Worm (Caenorhabditis elegans) whole organism, early embryonic: ENCODE data around the gene F40H3.1.

Source experiments
- B0310.2 ChIP-seq: sonication (generic microtip); optimal IDR thresholded peaks from 2 replicates; lab custom pipeline; 2016; ENCODE audit warnings: mild to moderate bottlenecking, missing genetic modification characterization, missing compliant biosample characterization
- F13C5.2 ChIP-seq: sonication (generic microtip); optimal IDR thresholded peaks from 2 replicates; lab custom pipeline; 2017; ENCODE audit warnings: mild to moderate bottlenecking, missing genetic modification characterization, inconsistent platforms, missing compliant biosample characterization
- aly-1 ChIP-seq: sonication (generic microtip); optimal IDR thresholded peaks from 2 replicates; lab custom pipeline; 2016; ENCODE audit warnings: missing genetic modification characterization, missing compliant biosample characterization
- ama-1 ChIP-seq: fragments of 150-350 bp; optimal IDR thresholded peaks from 2 replicates; lab custom pipeline; 2014
- ceh-13 ChIP-seq: fragments of 200-800 bp; sonication (Bioruptor generic); optimal IDR thresholded peaks from 2 replicates; lab custom pipeline; 2018; ENCODE audit warnings: mild to moderate bottlenecking, missing genetic modification characterization, missing compliant biosample characterization
- ceh-36 ChIP-seq: sonication (generic microtip); optimal IDR thresholded peaks from 2 replicates; lab custom pipeline; 2016; ENCODE audit warnings: missing genetic modification characterization, inconsistent platforms, missing compliant biosample characterization
- flt-1 ChIP-seq: fragments of 200-800 bp; sonication (Bioruptor generic); IDR thresholded peaks from 2 replicates; pipeline ENCODE4 v1.3.6; 2022; ENCODE audit warnings: missing genetic modification characterization, missing compliant biosample characterization
- hmbx-1 ChIP-seq: sonication (generic microtip); optimal IDR thresholded peaks from 2 replicates; lab custom pipeline; 2016; ENCODE audit warnings: mild to moderate bottlenecking, missing genetic modification characterization, missing compliant biosample characterization
- hmg-4 ChIP-seq: fragments of 200-800 bp; sonication (Bioruptor generic); optimal IDR thresholded peaks from 2 replicates; lab custom pipeline; 2018; ENCODE audit warnings: mild to moderate bottlenecking, missing genetic modification characterization, missing compliant biosample characterization
- hnd-1 ChIP-seq: sonication (generic microtip); optimal IDR thresholded peaks from 2 replicates; lab custom pipeline; 2016; ENCODE audit warnings: missing genetic modification characterization, missing compliant biosample characterization
- pes-1 ChIP-seq: fragments of 200-800 bp; sonication (Bioruptor generic); IDR thresholded peaks from 2 replicates; pipeline ENCODE4 v1.3.6; 2022; ENCODE audit warnings: missing genetic modification reagents, missing genetic modification characterization, missing compliant biosample characterization
- tbx-11 ChIP-seq: fragments of 200-800 bp; sonication (Bioruptor generic); IDR thresholded peaks from 2 replicates; pipeline ENCODE4 v1.3.6; 2022; ENCODE audit warnings: missing genetic modification characterization, missing compliant biosample characterization
- tbx-37 ChIP-seq: fragments of 200-800 bp; sonication (Bioruptor generic); conservative IDR thresholded peaks from 2 replicates; pipeline ENCODE4 v1.3.6; 2022; ENCODE audit warnings: missing genetic modification reagents, missing genetic modification characterization, missing compliant biosample characterization

- TF ChIP-seq ama-1 (lab: Kevin White, UChicago) (no peak), flt-1 (GFP tag; lab: Robert Waterston, UW) (no peak), F13C5.2 (tag; lab: Kevin White, UChicago) (no peak), ceh-36 (no peak), tbx-11 (GFP tag; lab: Robert Waterston, UW) (no peak), pes-1 (GFP tag; lab: Robert Waterston, UW) (no peak), tbx-37 (no peak), hnd-1 (tag; lab: Kevin White, UChicago) (no peak), hmg-4 (GFP tag; lab: Kevin White, UChicago) (no peak), aly-1 (tag; lab: Kevin White, UChicago) (no peak), B0310.2 (no peak), hmbx-1 (tag; lab: Kevin White, UChicago) (no peak), ceh-13 (GFP tag; lab: Kevin White, UChicago) (no peak)
Measured at ce11 chrII:6142539-6142938, 37.1 kb upstream of the F40H3.1 start.
